Fruit fly (Drosophila melanogaster) whole organism, adult: ENCODE measurements around the gene CG43886.

Experiments
- CG11617 ChIP-seq: fragments of 200-800 bp; sonication (Bioruptor generic); optimal IDR thresholded peaks from 2 replicates; lab custom pipeline; 2017; ENCODE audit warnings: mild to moderate bottlenecking, missing biosample characterization, missing genetic modification reagents, missing genetic modification characterization
- CG12768 ChIP-seq: fragments of 200-800 bp; sonication (Bioruptor generic); optimal IDR thresholded peaks from 2 replicates; lab custom pipeline; 2017; ENCODE audit warnings: missing biosample characterization, missing genetic modification characterization, mild to moderate bottlenecking, moderate library complexity, missing genetic modification reagents
- CG14711 ChIP-seq: fragments of 200-800 bp; sonication (Bioruptor generic); optimal IDR thresholded peaks from 2 replicates; lab custom pipeline; 2018; ENCODE audit warnings: missing biosample characterization, mild to moderate bottlenecking, missing genetic modification characterization, moderate library complexity
- CG1620 ChIP-seq: fragments of 200-800 bp; sonication (Bioruptor generic); optimal IDR thresholded peaks from 2 replicates; lab custom pipeline; 2016; ENCODE audit warnings: missing biosample characterization, missing genetic modification characterization
- CG33017 ChIP-seq: fragments of 200-800 bp; sonication (Bioruptor generic); optimal IDR thresholded peaks from 2 replicates; lab custom pipeline; 2018; ENCODE audit warnings: missing biosample characterization, mild to moderate bottlenecking, missing genetic modification characterization, moderate library complexity
- CG5204 ChIP-seq: fragments of 200-800 bp; sonication (Bioruptor generic); optimal IDR thresholded peaks from 2 replicates; lab custom pipeline; 2016; ENCODE audit warnings: missing biosample characterization, missing genetic modification characterization
- CG7045 ChIP-seq: fragments of 200-800 bp; sonication (Bioruptor generic); optimal IDR thresholded peaks from 2 replicates; lab custom pipeline; 2017; ENCODE audit warnings: missing biosample characterization, mild to moderate bottlenecking, missing genetic modification characterization
- CG7101 ChIP-seq: fragments of 200-800 bp; sonication (Bioruptor generic); optimal IDR thresholded peaks from 2 replicates; lab custom pipeline; 2018; ENCODE audit warnings: missing biosample characterization, mild to moderate bottlenecking, missing genetic modification characterization, moderate library complexity
- Clk ChIP-seq: fragments of 200-800 bp; sonication (Bioruptor generic); optimal IDR thresholded peaks from 2 replicates; lab custom pipeline; 2017; ENCODE audit warnings: missing biosample characterization, missing genetic modification characterization
- Crg-1 ChIP-seq: fragments of 200-800 bp; sonication (Bioruptor generic); optimal IDR thresholded peaks from 2 replicates; lab custom pipeline; 2016; ENCODE audit warnings: missing biosample characterization, missing genetic modification characterization
- Hr96 ChIP-seq: fragments of 200-800 bp; sonication (Bioruptor generic); optimal IDR thresholded peaks from 2 replicates; lab custom pipeline; 2016; ENCODE audit warnings: missing biosample characterization, missing genetic modification characterization
- Mnt ChIP-seq: fragments of 200-800 bp; sonication (Bioruptor generic); optimal IDR thresholded peaks from 2 replicates; lab custom pipeline; 2016; ENCODE audit warnings: missing biosample characterization, mild to moderate bottlenecking, missing genetic modification characterization
- bab1 ChIP-seq: fragments of 200-800 bp; sonication (Bioruptor generic); optimal IDR thresholded peaks from 3 replicates; lab custom pipeline; 2019; ENCODE audit warnings: missing biosample characterization, mild to moderate bottlenecking, missing genetic modification characterization, moderate library complexity
- cic ChIP-seq: fragments of 200-800 bp; sonication (Bioruptor generic); optimal IDR thresholded peaks from 2 replicates; lab custom pipeline; 2017; ENCODE audit warnings: missing biosample characterization, mild to moderate bottlenecking, missing genetic modification characterization, moderate library complexity
- cnc ChIP-seq, 2 experiments: fragments of >200 bp; optimal IDR thresholded peaks; 2 replicates each; lab custom pipeline; 2017
- kay ChIP-seq: fragments of 200-800 bp; sonication (Bioruptor generic); peaks from one replicate; lab custom pipeline; 2016; ENCODE audit warnings: missing biosample characterization, missing genetic modification characterization, borderline replicate concordance
- ovo ChIP-seq: fragments of 200-800 bp; sonication (Bioruptor generic); optimal IDR thresholded peaks from 2 replicates; lab custom pipeline; 2016; ENCODE audit warnings: missing biosample characterization, missing genetic modification characterization
- pad ChIP-seq: fragments of 200-800 bp; sonication (Bioruptor generic); optimal IDR thresholded peaks from 3 replicates; lab custom pipeline; 2017; ENCODE audit warnings: missing biosample characterization, missing genetic modification characterization, mild to moderate bottlenecking, moderate library complexity, missing genetic modification reagents
- tj ChIP-seq: fragments of 200-800 bp; sonication (Bioruptor generic); optimal IDR thresholded peaks from 3 replicates; lab custom pipeline; 2017; ENCODE audit warnings: missing biosample characterization, mild to moderate bottlenecking, missing genetic modification characterization, moderate library complexity
- toe ChIP-seq: fragments of 200-800 bp; sonication (Bioruptor generic); optimal IDR thresholded peaks from 2 replicates; lab custom pipeline; 2016; ENCODE audit warnings: missing biosample characterization, missing genetic modification characterization

The CG43886 gene

dm6 chr3L:8189234-8189633, 29.7 kb upstream of the CG43886 start:
- no peak for TF ChIP-seq kay (GFP tag; lab: Kevin White, UChicago)
- TF ChIP-seq CG33017: no peak
- TF ChIP-seq Clk: no peak
- no peak for TF ChIP-seq cnc (optimal IDR thresholded peaks at IDR 0.05; lab: Kevin White, UChicago)
- no peak for TF ChIP-seq pad (GFP tag; lab: Kevin White, UChicago)
- no peak for TF ChIP-seq Crg-1 (GFP tag; lab: Kevin White, UChicago)

- TF ChIP-seq cnc (optimal IDR thresholded peaks at IDR 0.05; lab: Kevin White, UChicago): no peak
- no peak for TF ChIP-seq cic
- no peak for TF ChIP-seq CG12768 (GFP tag; lab: Kevin White, UChicago)
- no peak for TF ChIP-seq CG1620 (GFP tag; lab: Kevin White, UChicago)
- no peak for TF ChIP-seq Mnt
- TF ChIP-seq kay (GFP tag; lab: Kevin White, UChicago): no peak
- TF ChIP-seq tj: no peak
- no peak for TF ChIP-seq CG5204 (GFP tag; lab: Kevin White, UChicago)
- no peak for TF ChIP-seq CG33017
- no peak for TF ChIP-seq CG7045 (GFP tag; lab: Kevin White, UChicago)
- TF ChIP-seq CG7101 (tag; lab: Kevin White, UChicago): no peak
- no peak for TF ChIP-seq ovo (GFP tag; lab: Kevin White, UChicago)
- TF ChIP-seq CG11617: no peak
- no peak for TF ChIP-seq Crg-1 (GFP tag; lab: Kevin White, UChicago)
- TF ChIP-seq pad (GFP tag; lab: Kevin White, UChicago): no peak
- TF ChIP-seq Clk: no peak
- TF ChIP-seq toe: no peak
- TF ChIP-seq bab1 (GFP tag; lab: Kevin White, UChicago): no peak
- no peak for TF ChIP-seq Hr96 (GFP tag; lab: Kevin White, UChicago)
- TF ChIP-seq CG14711 (tag; lab: Kevin White, UChicago): no peak
These were observed 27.8 kb upstream of the CG43886 start for dm6 chr3L:8187397-8187811.

- TF ChIP-seq CG7101 (tag; lab: Kevin White, UChicago) (peak; percentile 90), CG33017 (peak; percentile 83), CG14711 (tag; lab: Kevin White, UChicago) (peak; percentile 82), cic (peak; percentile 76), bab1 (GFP tag; lab: Kevin White, UChicago) (peak; percentile 89), Crg-1 (GFP tag; lab: Kevin White, UChicago) (peak; percentile 87), pad (GFP tag; lab: Kevin White, UChicago) (peak; percentile 84), CG11617 (peak; percentile 89), CG7045 (GFP tag; lab: Kevin White, UChicago) (peak; percentile 89), CG12768 (GFP tag; lab: Kevin White, UChicago) (peak; percentile 88), cnc (optimal IDR thresholded peaks at IDR 0.05; lab: Kevin White, UChicago) (no peak), tj (peak; percentile 68), Mnt (peak; percentile 88), CG1620 (GFP tag; lab: Kevin White, UChicago) (peak; percentile 96), Clk (peak; percentile 93), CG5204 (GFP tag; lab: Kevin White, UChicago) (no peak), kay (GFP tag; lab: Kevin White, UChicago) (peak; percentile 65), ovo (GFP tag; lab: Kevin White, UChicago) (peak; percentile 86), Hr96 (GFP tag; lab: Kevin White, UChicago) (peak; percentile 92), toe (peak; percentile 96)
These were observed 27.2 kb upstream of the CG43886 start, which contains the start of the genes ERR and Atg18a for dm6 chr3L:8186627-8187396. Gene ERR (minus strand): TSS chr3L:8186671. Gene Atg18a (plus strand): TSS chr3L:8186857.

- peak; percentile 24 for TF ChIP-seq Crg-1 (GFP tag; lab: Kevin White, UChicago)
- no peak for TF ChIP-seq toe
- no peak for TF ChIP-seq kay (GFP tag; lab: Kevin White, UChicago)
- peak; percentile 15 for TF ChIP-seq Clk
- TF ChIP-seq CG1620 (GFP tag; lab: Kevin White, UChicago): peak; percentile 28
- TF ChIP-seq tj: peak; percentile 55
- no peak for TF ChIP-seq CG5204 (GFP tag; lab: Kevin White, UChicago)
- peak; percentile 37 for TF ChIP-seq Mnt
- TF ChIP-seq bab1 (GFP tag; lab: Kevin White, UChicago): peak; percentile 5
- TF ChIP-seq cnc (optimal IDR thresholded peaks at IDR 0.05; lab: Kevin White, UChicago): no peak
- peak; percentile 40 for TF ChIP-seq CG7101 (tag; lab: Kevin White, UChicago)
- no peak for TF ChIP-seq ovo (GFP tag; lab: Kevin White, UChicago)
- TF ChIP-seq cic: peak; percentile 94
- peak; percentile 70 for TF ChIP-seq CG12768 (GFP tag; lab: Kevin White, UChicago)
- peak; percentile 20 for TF ChIP-seq CG14711 (tag; lab: Kevin White, UChicago)
- peak; percentile 27 for TF ChIP-seq CG7045 (GFP tag; lab: Kevin White, UChicago)
- TF ChIP-seq pad (GFP tag; lab: Kevin White, UChicago): peak; percentile 20
- TF ChIP-seq Hr96 (GFP tag; lab: Kevin White, UChicago): peak; percentile 73
- TF ChIP-seq CG33017: peak; percentile 60
- TF ChIP-seq CG11617: peak; percentile 81
These were observed 26.0 kb upstream of the CG43886 start for dm6 chr3L:8185263-8186227.
